Fruit fly (Drosophila melanogaster): Measurements from ENCODE around the gene spri.

spri gene

dm6 chrX:10570142-10570756 is 15.0 kb downstream of the spri start (continued):
- TF ChIP-seq Dad (GFP tag; optimal IDR thresholded peaks at IDR 0.05): peak; percentile 15
- peak; percentile 30 for TF ChIP-seq BtbVII (GFP tag; optimal IDR thresholded peaks at IDR 0.05)
- 0 out of 3 replicates have a peak, but pooled peaks have one; percentile 17 for TF ChIP-seq tgo (GFP tag; IDR thresholded peaks at IDR 0.05)
- peak; percentile 5 for TF ChIP-seq HLH54F (GFP tag; optimal IDR thresholded peaks at IDR 0.05)
- no peak for TF ChIP-seq CG10959 (GFP tag; IDR thresholded peaks at IDR 0.05)
- no peak for TF ChIP-seq sima (GFP tag; optimal IDR thresholded peaks at IDR 0.05)
- TF ChIP-seq CG17385 (GFP tag; optimal IDR thresholded peaks at IDR 0.05): no peak
- no peak for TF ChIP-seq Fer2 (tag; optimal IDR thresholded peaks at IDR 0.05)
- TF ChIP-seq CG11696 (GFP tag; IDR thresholded peaks at IDR 0.05): no peak
- TF ChIP-seq CG5953 (GFP tag; IDR thresholded peaks at IDR 0.05): 0 out of 2 replicates have a peak, but pooled peaks have one; percentile 39
- no peak for TF ChIP-seq Lpt (GFP tag; optimal IDR thresholded peaks at IDR 0.05)
- TF ChIP-seq Xbp1 (GFP tag; optimal IDR thresholded peaks at IDR 0.05): peak; percentile 58
- no peak for TF ChIP-seq CG10321 (GFP tag; IDR thresholded peaks at IDR 0.05)
- no peak for TF ChIP-seq gro (GFP tag; optimal IDR thresholded peaks at IDR 0.05)
- TF ChIP-seq CG31388 (GFP tag; optimal IDR thresholded peaks at IDR 0.05): no peak
- peak; percentile 47 for TF ChIP-seq slbo (GFP tag; IDR thresholded peaks at IDR 0.05)
- no peak for TF ChIP-seq CG2129 (GFP tag; IDR thresholded peaks at IDR 0.05; ENCODE audit: partially characterized antibody)
- TF ChIP-seq CG2199 (GFP tag; IDR thresholded peaks at IDR 0.05): no peak
- TF ChIP-seq CG9609 (GFP tag; optimal IDR thresholded peaks at IDR 0.05): peak; percentile 15
- TF ChIP-seq CG12659 (GFP tag; optimal IDR thresholded peaks at IDR 0.05): peak; percentile 13
- no peak for TF ChIP-seq Doc2 (GFP tag; IDR thresholded peaks at IDR 0.05)
- TF ChIP-seq disco-r (GFP tag; optimal IDR thresholded peaks at IDR 0.05): peak; percentile 18
- no peak for TF ChIP-seq ken (GFP tag; IDR thresholded peaks at IDR 0.05)
- TF ChIP-seq kah (GFP tag; optimal IDR thresholded peaks at IDR 0.05): no peak
- peak; percentile 21 for TF ChIP-seq CG10462 (GFP tag; optimal IDR thresholded peaks at IDR 0.05)
- 0 out of 2 replicates have a peak, but pooled peaks have one; percentile 15 for TF ChIP-seq CG32532 (GFP tag; IDR thresholded peaks at IDR 0.05)
- peak; percentile 48 for TF ChIP-seq jing (GFP tag; optimal IDR thresholded peaks at IDR 0.05)
- TF ChIP-seq CG17829 (tag; optimal IDR thresholded peaks at IDR 0.05): no peak
- TF ChIP-seq scrt (GFP tag; optimal IDR thresholded peaks at IDR 0.05): peak; percentile 0
- TF ChIP-seq CG3065 (GFP tag; optimal IDR thresholded peaks at IDR 0.05): no peak
- peak; percentile 57 for TF ChIP-seq az2 (GFP tag; optimal IDR thresholded peaks at IDR 0.05)
- TF ChIP-seq CG34422 (GFP tag; IDR thresholded peaks at IDR 0.05): 0 out of 3 replicates have a peak, but pooled peaks have one; percentile 22
- TF ChIP-seq CG15601 (tag; optimal IDR thresholded peaks at IDR 0.05): peak; percentile 19
- TF ChIP-seq luna (GFP tag; optimal IDR thresholded peaks at IDR 0.05): no peak
- TF ChIP-seq CG6813 (GFP tag; optimal IDR thresholded peaks at IDR 0.05): peak; percentile 50
- peak; percentile 24 for TF ChIP-seq chn (GFP tag; optimal IDR thresholded peaks at IDR 0.05)
- no peak for TF ChIP-seq grn (GFP tag; optimal IDR thresholded peaks at IDR 0.05)
- no peak for TF ChIP-seq p53 (GFP tag; optimal IDR thresholded peaks at IDR 0.05)
- TF ChIP-seq Pdp1 (GFP tag; optimal IDR thresholded peaks at IDR 0.05): peak; percentile 35 to 62
- TF ChIP-seq CG12744 (GFP tag; optimal IDR thresholded peaks at IDR 0.05): no peak
- peak; percentile 20 for TF ChIP-seq Camta (GFP tag; optimal IDR thresholded peaks at IDR 0.05)
- TF ChIP-seq CG18011 (GFP tag; optimal IDR thresholded peaks at IDR 0.05): no peak
- no peak for TF ChIP-seq Kr (GFP tag; optimal IDR thresholded peaks at IDR 0.05)
- no peak for TF ChIP-seq Hand (GFP tag; optimal IDR thresholded peaks at IDR 0.05)
- TF ChIP-seq bab2 (GFP tag; optimal IDR thresholded peaks at IDR 0.05): peak; percentile 27
- TF ChIP-seq Nf-YA (GFP tag; IDR thresholded peaks at IDR 0.05): no peak
- TF ChIP-seq CG7928 (GFP tag; optimal IDR thresholded peaks at IDR 0.05): no peak
- no peak for TF ChIP-seq pho (GFP tag; optimal IDR thresholded peaks at IDR 0.05)
- peak; percentile 40 for TF ChIP-seq nmo (GFP tag; optimal IDR thresholded peaks at IDR 0.05)
- TF ChIP-seq fd3F (GFP tag; optimal IDR thresholded peaks at IDR 0.05): no peak
- TF ChIP-seq sisA (GFP tag; IDR thresholded peaks at IDR 0.05): peak; percentile 63

Measured in whole organism, embryonic.